Fruit fly (Drosophila melanogaster) whole organism, embryonic: Measurements from ENCODE around the gene Sec23.

Source experiments
- Bgb ChIP-seq: fragments of 200-800 bp; sonication (Bioruptor generic); IDR thresholded peaks from 2 replicates; pipeline ENCODE4 v1.3.6; 2022; ENCODE audit warnings: missing biosample characterization, missing genetic modification characterization; ENCODE audit not compliant: partially characterized antibody
- BtbVII ChIP-seq: fragments of 200-800 bp; sonication (Bioruptor generic); optimal IDR thresholded peaks from 3 replicates; lab custom pipeline; 2017; ENCODE audit warnings: missing biosample characterization, mild to moderate bottlenecking, missing genetic modification characterization
- CG11085 ChIP-seq: fragments of 200-800 bp; sonication (Bioruptor generic); IDR thresholded peaks from 2 replicates; pipeline ENCODE4 v1.3.6; 2022; ENCODE audit warnings: missing biosample characterization, missing genetic modification characterization
- CG11696 ChIP-seq: fragments of 200-800 bp; sonication (Bioruptor generic); IDR thresholded peaks from 2 replicates; pipeline ENCODE4 v1.3.6; 2022; ENCODE audit warnings: missing biosample characterization, missing genetic modification characterization
- CG12219 ChIP-seq: fragments of 200-800 bp; sonication (Bioruptor generic); optimal IDR thresholded peaks from 3 replicates; lab custom pipeline; 2018; ENCODE audit warnings: missing biosample characterization, mild to moderate bottlenecking, missing genetic modification characterization
- CG13775 ChIP-seq: fragments of 200-800 bp; sonication (Bioruptor generic); optimal IDR thresholded peaks from 3 replicates; lab custom pipeline; 2017; ENCODE audit warnings: missing biosample characterization, mild to moderate bottlenecking, missing genetic modification characterization
- CG14014 ChIP-seq: fragments of 200-800 bp; sonication (Bioruptor generic); IDR thresholded peaks from 2 replicates; pipeline ENCODE4 v1.3.6; 2022; ENCODE audit warnings: missing biosample characterization, missing genetic modification characterization
- CG14860 ChIP-seq: fragments of 200-800 bp; sonication (Bioruptor generic); IDR thresholded peaks from 3 replicates; pipeline ENCODE4 v1.3.6; 2022; ENCODE audit warnings: missing biosample characterization, missing genetic modification characterization; ENCODE audit not compliant: partially characterized antibody
- CG15696 ChIP-seq: fragments of 200-800 bp; sonication (Bioruptor generic); optimal IDR thresholded peaks from 2 replicates; lab custom pipeline; 2019; ENCODE audit warnings: missing biosample characterization, mild to moderate bottlenecking, missing genetic modification characterization, moderate library complexity
- CG17568 ChIP-seq: fragments of 200-800 bp; sonication (Bioruptor generic); optimal IDR thresholded peaks from 2 replicates; lab custom pipeline; 2018; ENCODE audit warnings: missing biosample characterization, mild to moderate bottlenecking, missing genetic modification characterization, moderate library complexity
- CG17912 ChIP-seq: fragments of 200-800 bp; sonication (Bioruptor generic); optimal IDR thresholded peaks from 2 replicates; lab custom pipeline; 2018; ENCODE audit warnings: missing biosample characterization, mild to moderate bottlenecking, missing genetic modification characterization
- CG18764 ChIP-seq: fragments of 200-800 bp; sonication (Bioruptor generic); optimal IDR thresholded peaks from 3 replicates; lab custom pipeline; 2016; ENCODE audit warnings: missing biosample characterization, missing genetic modification characterization
- CG32767 ChIP-seq: fragments of 200-800 bp; sonication (Bioruptor generic); IDR thresholded peaks from 2 replicates; pipeline ENCODE4 v1.3.6; 2022; ENCODE audit warnings: missing biosample characterization, missing genetic modification characterization
- CG33557 ChIP-seq: fragments of 200-800 bp; sonication (Bioruptor generic); optimal IDR thresholded peaks from 2 replicates; lab custom pipeline; 2019; ENCODE audit warnings: missing biosample characterization, mild to moderate bottlenecking, missing genetic modification characterization, moderate library complexity
- CG3407 ChIP-seq: fragments of 200-800 bp; sonication (Bioruptor generic); optimal IDR thresholded peaks from 2 replicates; lab custom pipeline; 2018; ENCODE audit warnings: missing biosample characterization, mild to moderate bottlenecking, missing genetic modification characterization
- CG3847 ChIP-seq: fragments of 200-800 bp; sonication (Bioruptor generic); IDR thresholded peaks from 2 replicates; pipeline ENCODE4 v1.3.6; 2022; ENCODE audit warnings: missing biosample characterization, missing genetic modification characterization
- CG4707 ChIP-seq: fragments of 200-800 bp; sonication (Bioruptor generic); optimal IDR thresholded peaks from 2 replicates; lab custom pipeline; 2018; ENCODE audit warnings: missing biosample characterization, mild to moderate bottlenecking, missing genetic modification characterization, moderate library complexity
- CG6854 ChIP-seq: fragments of 200-800 bp; sonication (Bioruptor generic); optimal IDR thresholded peaks from 3 replicates; lab custom pipeline; 2017; ENCODE audit warnings: missing biosample characterization, mild to moderate bottlenecking, missing genetic modification characterization
- CG7745 ChIP-seq: fragments of 200-800 bp; sonication (Bioruptor generic); optimal IDR thresholded peaks from 2 replicates; lab custom pipeline; 2018; ENCODE audit warnings: missing biosample characterization, mild to moderate bottlenecking, missing genetic modification characterization, moderate library complexity
- CG7786 ChIP-seq: fragments of 200-800 bp; sonication (Bioruptor generic); optimal IDR thresholded peaks from 2 replicates; lab custom pipeline; 2016; ENCODE audit warnings: missing biosample characterization, missing genetic modification characterization
- CG8089 ChIP-seq: fragments of 200-800 bp; sonication (Bioruptor generic); optimal IDR thresholded peaks from 3 replicates; lab custom pipeline; 2016; ENCODE audit warnings: missing biosample characterization, missing genetic modification characterization
- CG8281 ChIP-seq: fragments of 200-800 bp; sonication (Bioruptor generic); optimal IDR thresholded peaks from 2 replicates; lab custom pipeline; 2018; ENCODE audit warnings: missing biosample characterization, mild to moderate bottlenecking, missing genetic modification characterization, moderate library complexity
- CG8388 ChIP-seq: fragments of 200-800 bp; sonication (Bioruptor generic); optimal IDR thresholded peaks from 2 replicates; lab custom pipeline; 2019; ENCODE audit warnings: missing biosample characterization, mild to moderate bottlenecking, missing genetic modification characterization, moderate library complexity
- Drgx ChIP-seq: fragments of 200-800 bp; sonication (Bioruptor generic); IDR thresholded peaks from 2 replicates; pipeline ENCODE4 v1.3.6; 2022; ENCODE audit warnings: missing biosample characterization, missing genetic modification characterization
- Ets65A ChIP-seq: fragments of 200-800 bp; sonication (Bioruptor generic); peaks from one replicate; lab custom pipeline; 2016; ENCODE audit warnings: missing biosample characterization, missing genetic modification characterization
- HmgZ ChIP-seq: fragments of 200-800 bp; sonication (Bioruptor generic); optimal IDR thresholded peaks from 2 replicates; lab custom pipeline; 2018; ENCODE audit warnings: missing biosample characterization, mild to moderate bottlenecking, missing genetic modification characterization
- Myb ChIP-seq: fragments of 200-800 bp; sonication (Bioruptor generic); optimal IDR thresholded peaks from 2 replicates; lab custom pipeline; 2016; ENCODE audit warnings: missing biosample characterization, missing genetic modification characterization
- NC2β ChIP-seq: fragments of 200-800 bp; sonication (Bioruptor generic); optimal IDR thresholded peaks from 2 replicates; lab custom pipeline; 2016; ENCODE audit warnings: missing biosample characterization, missing genetic modification characterization
- TFAM ChIP-seq: fragments of 200-800 bp; sonication (Bioruptor generic); optimal IDR thresholded peaks from 2 replicates; lab custom pipeline; 2017; ENCODE audit warnings: missing biosample characterization, missing genetic modification characterization, inconsistent platforms
- abd-A ChIP-seq: fragments of 200-800 bp; sonication (Bioruptor generic); optimal IDR thresholded peaks from 3 replicates; lab custom pipeline; 2019; ENCODE audit warnings: missing biosample characterization, mild to moderate bottlenecking, missing genetic modification characterization, moderate library complexity
- chm ChIP-seq: fragments of 200-800 bp; sonication (Bioruptor generic); IDR thresholded peaks from 2 replicates; pipeline ENCODE4 v1.3.6; 2022; ENCODE audit warnings: missing biosample characterization, missing genetic modification characterization
- crol ChIP-seq: fragments of 200-800 bp; sonication (Bioruptor generic); IDR thresholded peaks from 2 replicates; pipeline ENCODE4 v1.3.6; 2022; ENCODE audit warnings: missing biosample characterization, missing genetic modification characterization
- gsb ChIP-seq: fragments of 200-800 bp; sonication (Bioruptor generic); IDR thresholded peaks from 2 replicates; pipeline ENCODE4 v1.3.6; 2022; ENCODE audit warnings: missing biosample characterization, missing genetic modification characterization
- her ChIP-seq: fragments of 200-800 bp; sonication (Bioruptor generic); optimal IDR thresholded peaks from 2 replicates; lab custom pipeline; 2016; ENCODE audit warnings: missing biosample characterization, missing genetic modification characterization
- hkb ChIP-seq, 2 experiments: fragments of 200-800 bp in 1 of 2; fragments of >200 bp in 1 of 2; sonication (Bioruptor generic) in 1 of 2; IDR thresholded peaks in 1 of 2; optimal IDR thresholded peaks in 1 of 2; 2 replicates each; pipeline versions ENCODE4 v1.3.6 to Lab custom; 2017 to 2022; ENCODE audit warnings: missing biosample characterization in 1 of 2, missing genetic modification characterization in 1 of 2
- lilli ChIP-seq: fragments of 200-800 bp; sonication (Bioruptor generic); optimal IDR thresholded peaks from 3 replicates; lab custom pipeline; 2016; ENCODE audit warnings: missing biosample characterization, missing genetic modification characterization
- nerfin-2 ChIP-seq: fragments of 200-800 bp; sonication (Bioruptor generic); IDR thresholded peaks from 2 replicates; pipeline ENCODE4 v1.3.6; 2022; ENCODE audit warnings: missing biosample characterization, missing genetic modification characterization; ENCODE audit not compliant: partially characterized antibody
- p53 ChIP-seq: fragments of 200-800 bp; sonication (Bioruptor generic); optimal IDR thresholded peaks from 2 replicates; lab custom pipeline; 2016; ENCODE audit warnings: missing biosample characterization, missing genetic modification characterization
- pho ChIP-seq: fragments of 200-800 bp; sonication (Bioruptor generic); optimal IDR thresholded peaks from 2 replicates; lab custom pipeline; 2016; ENCODE audit warnings: missing biosample characterization, missing genetic modification characterization
- run ChIP-seq: fragments of 200-800 bp; sonication (Bioruptor generic); optimal IDR thresholded peaks from 3 replicates; lab custom pipeline; 2018; ENCODE audit warnings: missing biosample characterization, mild to moderate bottlenecking, missing genetic modification characterization
- schlank ChIP-seq: fragments of 200-800 bp; sonication (Bioruptor generic); optimal IDR thresholded peaks from 2 replicates; lab custom pipeline; 2018; ENCODE audit warnings: missing biosample characterization, mild to moderate bottlenecking, missing genetic modification characterization
- sima ChIP-seq: fragments of 200-800 bp; sonication (Bioruptor generic); optimal IDR thresholded peaks from 2 replicates; lab custom pipeline; 2016; ENCODE audit warnings: missing biosample characterization, missing genetic modification characterization
- sqz ChIP-seq: fragments of 200-800 bp; sonication (Bioruptor generic); optimal IDR thresholded peaks from 3 replicates; lab custom pipeline; 2018; ENCODE audit warnings: missing biosample characterization, mild to moderate bottlenecking, missing genetic modification characterization
- sr ChIP-seq: fragments of 200-800 bp; sonication (Bioruptor generic); IDR thresholded peaks from 3 replicates; pipeline ENCODE4 v1.3.6; 2022; ENCODE audit warnings: missing biosample characterization, missing genetic modification characterization
- ssp ChIP-seq: fragments of 200-800 bp; sonication (Bioruptor generic); IDR thresholded peaks from 2 replicates; pipeline ENCODE4 v1.3.6; 2022; ENCODE audit warnings: missing biosample characterization, missing genetic modification characterization
- trh ChIP-seq: fragments of 200-800 bp; sonication (Bioruptor generic); optimal IDR thresholded peaks from 2 replicates; lab custom pipeline; 2016; ENCODE audit warnings: missing biosample characterization, missing genetic modification characterization
- unc-4 ChIP-seq: fragments of 200-800 bp; sonication (Bioruptor generic); IDR thresholded peaks from 2 replicates; pipeline ENCODE4 v1.3.6; 2022; ENCODE audit warnings: missing biosample characterization, missing genetic modification characterization; ENCODE audit not compliant: partially characterized antibody
- unpg ChIP-seq: fragments of 200-800 bp; sonication (Bioruptor generic); optimal IDR thresholded peaks from 3 replicates; lab custom pipeline; 2018; ENCODE audit warnings: missing biosample characterization, mild to moderate bottlenecking, missing genetic modification characterization, moderate library complexity
- zen2 ChIP-seq: fragments of 200-800 bp; sonication (Bioruptor generic); IDR thresholded peaks from 3 replicates; pipeline ENCODE4 v1.3.6; 2022; ENCODE audit warnings: missing biosample characterization, missing genetic modification characterization; ENCODE audit not compliant: partially characterized antibody

The Sec23 gene

DNA sequence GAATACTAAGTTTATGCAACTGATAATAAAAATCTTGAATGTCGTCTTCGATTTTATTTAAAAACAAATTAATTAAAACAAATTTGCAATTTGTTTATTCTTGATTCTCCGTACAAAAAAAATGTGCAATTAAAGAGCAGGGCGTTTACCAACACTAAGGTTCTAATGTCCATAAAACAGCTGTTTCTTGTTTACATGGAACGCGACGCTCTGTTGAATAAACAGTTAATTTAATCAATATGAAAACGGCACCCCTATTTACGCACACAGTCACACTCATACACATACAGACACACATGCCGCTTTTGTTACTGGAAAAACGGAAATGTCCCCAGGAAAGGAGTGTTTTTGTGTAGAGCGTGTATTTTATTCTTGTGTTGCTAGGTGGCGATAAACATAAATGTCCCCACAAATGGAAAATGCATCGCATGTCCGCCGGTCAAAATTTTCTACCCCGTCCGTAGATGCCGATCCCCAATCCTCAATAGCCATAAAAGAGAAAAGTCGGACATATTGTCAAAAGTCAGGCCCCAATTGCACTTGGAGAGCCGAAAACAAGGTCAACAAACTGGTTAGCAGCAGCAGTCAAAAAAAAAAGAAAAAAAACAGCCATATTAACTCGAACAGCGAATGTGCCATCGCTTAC lies 25.8 kb upstream of the Sec23 start (continued):
- no peak for TF ChIP-seq CG11696
- no peak for TF ChIP-seq sr (GFP tag; lab: Robert Waterston, UW)
- TF ChIP-seq pho, result peak; percentile 54
- TF ChIP-seq gsb (GFP tag; lab: Robert Waterston, UW), result no peak
- peak; percentile 19 for TF ChIP-seq Myb (GFP tag; lab: Kevin White, UChicago)
- peak; percentile 55 for TF ChIP-seq lilli (GFP tag; lab: Kevin White, UChicago)
- TF ChIP-seq schlank (tag; lab: Kevin White, UChicago), result peak; percentile 62
- peak; percentile 91 for TF ChIP-seq CG17568
- no peak for TF ChIP-seq CG11085 (GFP tag; lab: Robert Waterston, UW)
- peak; percentile 75 for TF ChIP-seq CG12219 (GFP tag; lab: Kevin White, UChicago)
- TF ChIP-seq CG8281 (tag; lab: Kevin White, UChicago), result peak; percentile 64
- peak; percentile 89 for TF ChIP-seq HmgZ (tag; lab: Kevin White, UChicago)
- peak; percentile 51 for TF ChIP-seq CG8388 (GFP tag; lab: Kevin White, UChicago)
- TF ChIP-seq abd-A, result peak; percentile 95
- TF ChIP-seq sqz, result peak; percentile 99
- peak; percentile 76 for TF ChIP-seq CG7745 (tag; lab: Kevin White, UChicago)
- TF ChIP-seq zen2, result no peak
- no peak for TF ChIP-seq Drgx
- TF ChIP-seq CG15696 (tag; lab: Kevin White, UChicago), result peak; percentile 92
- peak; percentile 82 for TF ChIP-seq BtbVII (GFP tag; lab: Kevin White, UChicago)
- no peak for TF ChIP-seq nerfin-2 (GFP tag; lab: Robert Waterston, UW)
- TF ChIP-seq CG17912 (GFP tag; lab: Kevin White, UChicago), result peak; percentile 83
- TF ChIP-seq ssp (GFP tag; lab: Robert Waterston, UW), result no peak
- TF ChIP-seq TFAM (GFP tag; lab: Kevin White, UChicago), result peak; percentile 9
- peak; percentile 49 for TF ChIP-seq p53 (GFP tag; lab: Kevin White, UChicago)
- TF ChIP-seq run (tag; lab: Kevin White, UChicago), result peak; percentile 50
- TF ChIP-seq CG8089 (GFP tag; lab: Kevin White, UChicago), result peak; percentile 79
- TF ChIP-seq Bgb (GFP tag; lab: Robert Waterston, UW), result no peak
- TF ChIP-seq unpg (GFP tag; lab: Kevin White, UChicago), result peak; percentile 74
- TF ChIP-seq hkb (optimal IDR thresholded peaks at IDR 0.05; lab: Kevin White, UChicago), result no peak
- TF ChIP-seq hkb (GFP tag; IDR thresholded peaks at IDR 0.05; lab: Robert Waterston, UW), result no peak
- TF ChIP-seq NC2β, result peak; percentile 85
- peak; percentile 53 for TF ChIP-seq sima
- no peak for TF ChIP-seq CG6854 (GFP tag; lab: Kevin White, UChicago)
- no peak for TF ChIP-seq crol (GFP tag; lab: Robert Waterston, UW)
- no peak for TF ChIP-seq unc-4 (GFP tag; lab: Robert Waterston, UW)
- TF ChIP-seq CG32767 (GFP tag; lab: Robert Waterston, UW), result no peak
- peak; percentile 89 for TF ChIP-seq CG4707
- TF ChIP-seq CG14014 (GFP tag; lab: Robert Waterston, UW), result no peak
- peak; percentile 90 for TF ChIP-seq CG33557 (GFP tag; lab: Kevin White, UChicago)
- TF ChIP-seq trh (GFP tag; lab: Kevin White, UChicago), result peak; percentile 37
- TF ChIP-seq CG3847, result no peak
- TF ChIP-seq CG13775, result peak; percentile 52
- TF ChIP-seq Ets65A (GFP tag; lab: Kevin White, UChicago), result no peak
- TF ChIP-seq CG3407 (GFP tag; lab: Kevin White, UChicago), result peak; percentile 91
- TF ChIP-seq her (GFP tag; lab: Kevin White, UChicago), result peak; percentile 72
- no peak for TF ChIP-seq CG14860 (GFP tag; lab: Robert Waterston, UW)
- TF ChIP-seq CG18764 (GFP tag; lab: Kevin White, UChicago), result peak; percentile 70
- peak; percentile 50 for TF ChIP-seq CG7786
- no peak for TF ChIP-seq chm (GFP tag; lab: Robert Waterston, UW)
